Fruit fly (Drosophila melanogaster) whole organism: ENCODE measurements around the gene NimA.

ENCODE experiments used
- CG8478 ChIP-seq: fragments of >200 bp; optimal IDR thresholded peaks from 2 replicates; lab custom pipeline; 2018; ENCODE audit warnings: inconsistent platforms
- Dll ChIP-seq: fragments of >200 bp; optimal IDR thresholded peaks from 2 replicates; lab custom pipeline; 2017
- EcR ChIP-seq, 2 experiments: fragments of >200 bp; optimal IDR thresholded peaks; 2 replicates each; lab custom pipeline; 2017; ENCODE audit warnings: missing biosample characterization in 2 of 2, missing genetic modification characterization in 2 of 2, missing genetic modification reagents in 2 of 2
- pan ChIP-seq: fragments of >200 bp; optimal IDR thresholded peaks from 2 replicates; lab custom pipeline; 2017
- psq ChIP-seq: fragments of >200 bp; optimal IDR thresholded peaks from 2 replicates; lab custom pipeline; 2017
- usp ChIP-seq: fragments of >200 bp; optimal IDR thresholded peaks from 2 replicates; lab custom pipeline; 2017; ENCODE audit warnings: missing biosample characterization, missing genetic modification characterization, mixed read lengths

Gene NimA

DNA sequence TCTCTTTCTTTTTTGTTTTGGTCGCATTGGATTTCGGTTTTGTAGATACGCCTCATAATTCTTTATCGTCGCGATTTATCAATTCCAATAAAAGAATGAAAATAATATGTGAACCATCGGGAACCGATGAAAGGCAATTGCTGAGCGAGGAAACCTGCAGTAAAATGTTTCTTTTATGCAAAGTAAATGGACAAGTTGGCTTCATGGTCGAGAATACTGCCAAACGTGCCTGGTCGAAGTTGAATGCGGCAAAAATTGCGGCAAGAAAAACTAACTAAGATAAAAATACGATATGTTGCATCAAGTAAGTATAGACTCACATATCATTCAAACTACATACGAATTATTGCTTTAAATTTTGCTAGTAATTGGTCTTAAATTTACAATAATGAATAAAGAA is 50.5 kb downstream of the NimA start, which contains the start of gene CG42692:
TSS of gene CG42692 (plus strand) at position 301 of the 400 bp plus-strand sequence.
- TF ChIP-seq usp (GFP tag; lab: Kevin White, UChicago) = no peak
- TF ChIP-seq CG8478 = no peak
- no peak for TF ChIP-seq psq
- no peak for TF ChIP-seq EcR (GFP tag; optimal IDR thresholded peaks at IDR 0.05; lab: Kevin White, UChicago)
- no peak for TF ChIP-seq pan (lab: Kevin White, UChicago)
- no peak for TF ChIP-seq Dll (lab: Kevin White, UChicago)

DNA sequence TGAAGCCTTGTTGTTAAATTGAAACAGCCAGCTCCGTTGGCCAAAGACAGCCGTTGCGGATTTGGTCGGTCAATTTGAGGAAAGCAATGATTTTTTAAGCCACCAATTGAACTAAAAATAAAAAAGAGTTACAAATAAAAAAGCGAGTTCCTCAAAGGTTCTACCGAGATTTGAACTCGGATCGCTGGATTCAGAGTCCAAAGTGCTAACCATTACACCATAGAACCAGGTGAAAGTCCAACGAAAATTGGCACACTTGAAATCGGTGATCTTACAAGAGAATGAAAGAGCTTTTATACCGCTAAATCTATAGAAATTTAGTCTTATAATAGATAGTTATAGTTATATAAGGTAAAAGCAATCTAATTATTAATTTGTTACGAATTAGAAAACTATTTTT is 53.1 kb downstream of the NimA start:
- TF ChIP-seq pan (lab: Kevin White, UChicago) (no peak), usp (GFP tag; lab: Kevin White, UChicago) (no peak), CG8478 (no peak), EcR (GFP tag; optimal IDR thresholded peaks at IDR 0.05; lab: Kevin White, UChicago) (no peak)

dm6 chr2L:14011591-14012303 is 54.4 kb downstream of the NimA start:
- TF ChIP-seq psq = no peak
- no peak for TF ChIP-seq Dll (lab: Kevin White, UChicago)
- no peak for TF ChIP-seq CG8478
- no peak for TF ChIP-seq pan (lab: Kevin White, UChicago)
- TF ChIP-seq usp (GFP tag; lab: Kevin White, UChicago) = no peak
- TF ChIP-seq EcR (GFP tag; optimal IDR thresholded peaks at IDR 0.05; lab: Kevin White, UChicago) = no peak

dm6 chr2L:14012304-14013054 is 55.1 kb downstream of the NimA start, which contains the start of gene bgm:
Gene bgm (plus strand): TSS chr2L:14013004.
- no peak for TF ChIP-seq Dll (lab: Kevin White, UChicago)
- no peak for TF ChIP-seq usp (GFP tag; lab: Kevin White, UChicago)
- no peak for TF ChIP-seq psq
- TF ChIP-seq pan (lab: Kevin White, UChicago) = no peak
- TF ChIP-seq EcR (GFP tag; optimal IDR thresholded peaks at IDR 0.05; lab: Kevin White, UChicago) = no peak
- no peak for TF ChIP-seq CG8478
